Fruit fly (Drosophila melanogaster) whole organism, embryonic: Measurements from ENCODE around the gene CG17839.
A peak's percentile ranks its signal among the peaks of the same experiment; 100 is the strongest.

Experiments
- Abd-B ChIP-seq: fragments of 200-800 bp; sonication (Bioruptor generic); optimal IDR thresholded peaks from 2 replicates; lab custom pipeline; 2018; ENCODE audit warnings: missing biosample characterization, mild to moderate bottlenecking, missing genetic modification characterization, moderate library complexity
- Adf1 ChIP-seq: fragments of 200-800 bp; sonication (Bioruptor generic); IDR thresholded peaks from 2 replicates; pipeline ENCODE4 v1.3.6; 2022; ENCODE audit warnings: missing biosample characterization, missing genetic modification characterization
- Asciz ChIP-seq: fragments of 200-800 bp; sonication (Bioruptor generic); optimal IDR thresholded peaks from 2 replicates; lab custom pipeline; 2017; ENCODE audit warnings: missing biosample characterization, mild to moderate bottlenecking, missing genetic modification characterization, missing genetic modification reagents
- Blimp-1 ChIP-seq: fragments of 200-800 bp; sonication (Bioruptor generic); optimal IDR thresholded peaks from 3 replicates; lab custom pipeline; 2018; ENCODE audit warnings: missing biosample characterization, missing genetic modification characterization, mild to moderate bottlenecking, moderate library complexity, missing genetic modification reagents
- CG11398 ChIP-seq: fragments of 200-800 bp; sonication (Bioruptor generic); optimal IDR thresholded peaks from 2 replicates; lab custom pipeline; 2016; ENCODE audit warnings: missing biosample characterization, missing genetic modification characterization
- CG11723 ChIP-seq: fragments of 200-800 bp; sonication (Bioruptor generic); optimal IDR thresholded peaks from 2 replicates; lab custom pipeline; 2017; ENCODE audit warnings: missing biosample characterization, mild to moderate bottlenecking, missing genetic modification characterization
- CG12219 ChIP-seq: fragments of 200-800 bp; sonication (Bioruptor generic); optimal IDR thresholded peaks from 3 replicates; lab custom pipeline; 2018; ENCODE audit warnings: missing biosample characterization, mild to moderate bottlenecking, missing genetic modification characterization
- CG12299 ChIP-seq: fragments of 200-800 bp; sonication (Bioruptor generic); optimal IDR thresholded peaks from 2 replicates; lab custom pipeline; 2018; ENCODE audit warnings: missing biosample characterization, mild to moderate bottlenecking, missing genetic modification characterization
- CG14710 ChIP-seq: fragments of 200-800 bp; sonication (Bioruptor generic); optimal IDR thresholded peaks from 3 replicates; lab custom pipeline; 2019; ENCODE audit warnings: missing biosample characterization, mild to moderate bottlenecking, missing genetic modification characterization, moderate library complexity
- CG14965 ChIP-seq: fragments of 200-800 bp; sonication (Bioruptor generic); optimal IDR thresholded peaks from 2 replicates; lab custom pipeline; 2016; ENCODE audit warnings: missing biosample characterization, missing genetic modification characterization, borderline replicate concordance
- CG15011 ChIP-seq: fragments of 200-800 bp; sonication (Bioruptor generic); optimal IDR thresholded peaks from 3 replicates; lab custom pipeline; 2018; ENCODE audit warnings: missing biosample characterization, mild to moderate bottlenecking, missing genetic modification characterization
- CG17612 ChIP-seq: fragments of 200-800 bp; sonication (Bioruptor generic); IDR thresholded peaks from 2 replicates; pipeline ENCODE4 v1.3.6; 2022; ENCODE audit warnings: missing biosample characterization, missing genetic modification characterization
- CG2199 ChIP-seq: fragments of 200-800 bp; sonication (Bioruptor generic); IDR thresholded peaks from 3 replicates; pipeline ENCODE4 v1.3.6; 2022; ENCODE audit warnings: missing biosample characterization, missing genetic modification characterization
- CG3065 ChIP-seq: fragments of 200-800 bp; sonication (Bioruptor generic); optimal IDR thresholded peaks from 2 replicates; lab custom pipeline; 2016; ENCODE audit warnings: missing biosample characterization, missing genetic modification characterization
- CG32532 ChIP-seq: fragments of 200-800 bp; sonication (Bioruptor generic); IDR thresholded peaks from 2 replicates; pipeline ENCODE4 v1.3.6; 2022; ENCODE audit warnings: missing biosample characterization, missing genetic modification characterization
- CG32772 ChIP-seq: fragments of 200-800 bp; sonication (Bioruptor generic); IDR thresholded peaks from 2 replicates; pipeline ENCODE4 v1.3.6; 2022; ENCODE audit warnings: missing biosample characterization, missing genetic modification characterization
- CG3995 ChIP-seq: fragments of 200-800 bp; sonication (Bioruptor generic); optimal IDR thresholded peaks from 3 replicates; lab custom pipeline; 2016; ENCODE audit warnings: missing biosample characterization, missing genetic modification characterization
- CG6254 ChIP-seq: fragments of 200-800 bp; sonication (Bioruptor generic); optimal IDR thresholded peaks from 3 replicates; lab custom pipeline; 2017; ENCODE audit warnings: mild to moderate bottlenecking, missing biosample characterization, missing genetic modification reagents, missing genetic modification characterization
- CG6813 ChIP-seq: fragments of 200-800 bp; sonication (Bioruptor generic); optimal IDR thresholded peaks from 2 replicates; lab custom pipeline; 2017; ENCODE audit warnings: missing biosample characterization, missing genetic modification characterization, mild to moderate bottlenecking, moderate library complexity, missing genetic modification reagents
- CG8478 ChIP-seq: fragments of >200 bp; optimal IDR thresholded peaks from 2 replicates; lab custom pipeline; 2018
- CHES-1-like ChIP-seq: fragments of 200-800 bp; sonication (Bioruptor generic); optimal IDR thresholded peaks from 2 replicates; lab custom pipeline; 2016; ENCODE audit warnings: missing biosample characterization, missing genetic modification characterization
- Chrac-16 ChIP-seq: fragments of 200-800 bp; sonication (Bioruptor generic); optimal IDR thresholded peaks from 3 replicates; lab custom pipeline; 2016; ENCODE audit warnings: missing biosample characterization, missing genetic modification characterization
- Deaf1 ChIP-seq: fragments of 200-800 bp; optimal IDR thresholded peaks from 3 replicates; lab custom pipeline; 2019; ENCODE audit warnings: missing biosample characterization, mild to moderate bottlenecking, missing genetic modification characterization, moderate library complexity
- Dp ChIP-seq: fragments of 200-800 bp; sonication (Bioruptor generic); optimal IDR thresholded peaks from 2 replicates; lab custom pipeline; 2018; ENCODE audit warnings: missing biosample characterization, mild to moderate bottlenecking, missing genetic modification characterization, moderate library complexity
- Drgx ChIP-seq: fragments of 200-800 bp; sonication (Bioruptor generic); IDR thresholded peaks from 2 replicates; pipeline ENCODE4 v1.3.6; 2022; ENCODE audit warnings: missing biosample characterization, missing genetic modification characterization
- Ets65A ChIP-seq: fragments of 200-800 bp; sonication (Bioruptor generic); peaks from one replicate; lab custom pipeline; 2016; ENCODE audit warnings: missing biosample characterization, missing genetic modification characterization
- Fer2 ChIP-seq: fragments of 200-800 bp; sonication (Bioruptor generic); optimal IDR thresholded peaks from 2 replicates; lab custom pipeline; 2018; ENCODE audit warnings: missing biosample characterization, mild to moderate bottlenecking, missing genetic modification characterization, moderate library complexity
- HLH54F ChIP-seq: fragments of 200-800 bp; sonication (Bioruptor generic); optimal IDR thresholded peaks from 3 replicates; lab custom pipeline; 2016; ENCODE audit warnings: missing biosample characterization, missing genetic modification characterization
- Med ChIP-seq: fragments of 200-800 bp; sonication (Bioruptor generic); peaks from one replicate; lab custom pipeline; 2016; ENCODE audit warnings: missing biosample characterization, missing genetic modification characterization, mild to moderate bottlenecking, inconsistent platforms, moderate library complexity
- NC2α ChIP-seq: fragments of 200-800 bp; sonication (Bioruptor generic); optimal IDR thresholded peaks from 2 replicates; lab custom pipeline; 2016; ENCODE audit warnings: missing biosample characterization, missing genetic modification characterization
- NC2β ChIP-seq: fragments of 200-800 bp; sonication (Bioruptor generic); optimal IDR thresholded peaks from 2 replicates; lab custom pipeline; 2016; ENCODE audit warnings: missing biosample characterization, missing genetic modification characterization
- Nf-YC ChIP-seq: fragments of 200-800 bp; optimal IDR thresholded peaks from 3 replicates; lab custom pipeline; 2019; ENCODE audit warnings: missing biosample characterization, mild to moderate bottlenecking, missing genetic modification characterization, moderate library complexity
- NfI ChIP-seq: fragments of 200-800 bp; sonication (Bioruptor generic); optimal IDR thresholded peaks from 3 replicates; lab custom pipeline; 2018; ENCODE audit warnings: missing biosample characterization, mild to moderate bottlenecking, missing genetic modification characterization, moderate library complexity
- Xbp1 ChIP-seq: fragments of 200-800 bp; sonication (Bioruptor generic); optimal IDR thresholded peaks from 3 replicates; lab custom pipeline; 2016; ENCODE audit warnings: missing biosample characterization, mild to moderate bottlenecking, missing genetic modification characterization
- bcd ChIP-seq: fragments of 200-800 bp; sonication (Bioruptor generic); optimal IDR thresholded peaks from 2 replicates; lab custom pipeline; 2017; ENCODE audit warnings: missing biosample characterization, mild to moderate bottlenecking, missing genetic modification characterization
- chinmo ChIP-seq: fragments of 200-800 bp; sonication (Bioruptor generic); IDR thresholded peaks from 4 replicates; pipeline ENCODE4 v1.3.6; 2022; ENCODE audit warnings: missing biosample characterization, missing genetic modification characterization; ENCODE audit not compliant: partially characterized antibody
- corto ChIP-seq: fragments of 200-800 bp; sonication (Bioruptor generic); optimal IDR thresholded peaks from 2 replicates; lab custom pipeline; 2016; ENCODE audit warnings: missing biosample characterization, mild to moderate bottlenecking, missing genetic modification characterization, moderate library complexity
- dan ChIP-seq: fragments of 200-800 bp; sonication (Bioruptor generic); IDR thresholded peaks from 2 replicates; pipeline ENCODE4 v1.3.6; 2022; ENCODE audit warnings: missing biosample characterization, missing genetic modification characterization
- esg ChIP-seq: fragments of 200-800 bp; sonication (Bioruptor generic); conservative IDR thresholded peaks from 2 replicates; pipeline ENCODE4 v1.3.6; 2022; ENCODE audit warnings: missing biosample characterization, missing genetic modification characterization
- fru ChIP-seq: fragments of >200 bp; optimal IDR thresholded peaks from 2 replicates; lab custom pipeline; 2017
- hb ChIP-seq: fragments of 200-800 bp; sonication (Bioruptor generic); IDR thresholded peaks from 3 replicates; pipeline ENCODE4 v1.3.6; 2022; ENCODE audit warnings: missing biosample characterization, missing genetic modification characterization; ENCODE audit not compliant: partially characterized antibody
- hkb ChIP-seq, 2 experiments: fragments of 200-800 bp in 1 of 2; fragments of >200 bp in 1 of 2; sonication (Bioruptor generic) in 1 of 2; IDR thresholded peaks in 1 of 2; optimal IDR thresholded peaks in 1 of 2; 2 replicates each; pipeline versions ENCODE4 v1.3.6 to Lab custom; 2017 to 2022; ENCODE audit warnings: missing biosample characterization in 1 of 2, missing genetic modification characterization in 1 of 2
- lbe ChIP-seq: fragments of 200-800 bp; sonication (Bioruptor generic); optimal IDR thresholded peaks from 2 replicates; lab custom pipeline; 2016; ENCODE audit warnings: missing biosample characterization, mild to moderate bottlenecking, missing genetic modification characterization
- mirr ChIP-seq: fragments of 200-800 bp; sonication (Bioruptor generic); optimal IDR thresholded peaks from 3 replicates; lab custom pipeline; 2018; ENCODE audit warnings: missing biosample characterization, mild to moderate bottlenecking, missing genetic modification characterization
- pb ChIP-seq: fragments of 200-800 bp; sonication (Bioruptor generic); optimal IDR thresholded peaks from 3 replicates; lab custom pipeline; 2016; ENCODE audit warnings: missing biosample characterization, missing genetic modification characterization
- rib ChIP-seq: fragments of 200-800 bp; sonication (Bioruptor generic); IDR thresholded peaks from 2 replicates; pipeline ENCODE4 v1.3.6; 2022; ENCODE audit warnings: missing biosample characterization, missing genetic modification characterization
- ro ChIP-seq: fragments of 200-800 bp; sonication (Bioruptor generic); IDR thresholded peaks from 2 replicates; pipeline ENCODE4 v1.3.6; 2022; ENCODE audit warnings: missing biosample characterization, missing genetic modification characterization
- sob ChIP-seq: fragments of 200-800 bp; sonication (Bioruptor generic); IDR thresholded peaks from 2 replicates; pipeline ENCODE4 v1.3.6; 2022; ENCODE audit warnings: missing biosample characterization, missing genetic modification characterization
- unc-4 ChIP-seq: fragments of 200-800 bp; sonication (Bioruptor generic); IDR thresholded peaks from 2 replicates; pipeline ENCODE4 v1.3.6; 2022; ENCODE audit warnings: missing biosample characterization, missing genetic modification characterization; ENCODE audit not compliant: partially characterized antibody

Gene CG17839

dm6 chr3L:14759097-14759795 lies 45.7 kb upstream of the CG17839 start (continued):
- peak; percentile 100 for TF ChIP-seq CG15011 (GFP tag; lab: Kevin White, UChicago)
- peak; percentile 100 for TF ChIP-seq Abd-B (GFP tag; lab: Kevin White, UChicago)
- peak; percentile 100 for TF ChIP-seq Drgx
- TF ChIP-seq lbe (GFP tag; lab: Kevin White, UChicago) = peak; percentile 98
- peak; percentile 100 for TF ChIP-seq Ets65A
- peak; percentile 99 for TF ChIP-seq CG14710
- peak; percentile 73 for TF ChIP-seq hb (GFP tag; lab: Robert Waterston, UW)
- TF ChIP-seq Fer2 = peak; percentile 100
- peak; percentile 99 for TF ChIP-seq CG17612 (GFP tag; lab: Robert Waterston, UW)
- peak; percentile 100 for TF ChIP-seq Med (GFP tag; lab: Kevin White, UChicago)
- peak; percentile 99 for TF ChIP-seq CHES-1-like (GFP tag; lab: Kevin White, UChicago)
- TF ChIP-seq NC2α (GFP tag; lab: Kevin White, UChicago) = peak; percentile 97
- no peak for TF ChIP-seq unc-4 (GFP tag; lab: Robert Waterston, UW)
- peak; percentile 60 for TF ChIP-seq Dp (GFP tag; lab: Kevin White, UChicago)
- peak; percentile 94 for TF ChIP-seq Deaf1
- TF ChIP-seq CG12219 = peak; percentile 99
- peak; percentile 99 for TF ChIP-seq Xbp1
- TF ChIP-seq Adf1 (GFP tag; lab: Robert Waterston, UW) = peak; percentile 95
- TF ChIP-seq Asciz (GFP tag; lab: Kevin White, UChicago) = peak; percentile 100
- peak; percentile 99 for TF ChIP-seq NC2β (GFP tag; lab: Kevin White, UChicago)
- peak; percentile 98 for TF ChIP-seq CG11398 (GFP tag; lab: Kevin White, UChicago)
- TF ChIP-seq hkb (optimal IDR thresholded peaks at IDR 0.05; lab: Kevin White, UChicago) = peak; percentile 4
- peak; percentile 100 for TF ChIP-seq hkb (GFP tag; IDR thresholded peaks at IDR 0.05; lab: Robert Waterston, UW)
- peak; percentile 89; the same call in 3 of the 4 replicates for TF ChIP-seq chinmo (GFP tag; lab: Robert Waterston, UW)
- peak; percentile 99 for TF ChIP-seq Chrac-16 (GFP tag; lab: Kevin White, UChicago)
- TF ChIP-seq CG6813 (GFP tag; lab: Kevin White, UChicago) = peak; percentile 100
- peak; percentile 99 for TF ChIP-seq CG32772
- peak; percentile 99 for TF ChIP-seq Blimp-1 (GFP tag; lab: Kevin White, UChicago)
- peak; percentile 99 for TF ChIP-seq corto (GFP tag; lab: Kevin White, UChicago)
- TF ChIP-seq CG3995 (GFP tag; lab: Kevin White, UChicago) = peak; percentile 90
- peak; percentile 98 for TF ChIP-seq ro
- TF ChIP-seq NfI (GFP tag; lab: Kevin White, UChicago) = peak; percentile 100
- TF ChIP-seq dan (GFP tag; lab: Robert Waterston, UW) = peak; percentile 96; the same call in 1 of the 2 replicates
- TF ChIP-seq Nf-YC (tag; lab: Kevin White, UChicago) = peak; percentile 96
- TF ChIP-seq pb (GFP tag; lab: Kevin White, UChicago) = peak; percentile 98
- TF ChIP-seq CG8478 (lab: Kevin White, UChicago) = no peak
- TF ChIP-seq fru (lab: Kevin White, UChicago) = no peak
- peak; percentile 99 for TF ChIP-seq mirr
- peak; percentile 98 for TF ChIP-seq CG6254 (GFP tag; lab: Kevin White, UChicago)
- peak; percentile 100 for TF ChIP-seq rib (GFP tag; lab: Robert Waterston, UW)
- TF ChIP-seq HLH54F (GFP tag; lab: Kevin White, UChicago) = peak; percentile 99
- TF ChIP-seq bcd (GFP tag; lab: Kevin White, UChicago) = peak; percentile 100
- peak; percentile 99 for TF ChIP-seq CG3065 (GFP tag; lab: Kevin White, UChicago)
- peak; percentile 100 for TF ChIP-seq sob (GFP tag; lab: Robert Waterston, UW)
- TF ChIP-seq CG2199 (GFP tag; lab: Robert Waterston, UW) = peak; percentile 96
- TF ChIP-seq CG11723 (GFP tag; lab: Kevin White, UChicago) = peak; percentile 100
- peak; percentile 100 for TF ChIP-seq CG12299 (tag; lab: Kevin White, UChicago)
- TF ChIP-seq CG14965 (GFP tag; lab: Kevin White, UChicago) = peak; percentile 85
- TF ChIP-seq CG32532 (GFP tag; lab: Robert Waterston, UW) = peak; percentile 100
- TF ChIP-seq esg = peak; percentile 100
